Worm (Caenorhabditis elegans): ENCODE data around the gene Y25C1A.2.

Y25C1A.2 gene

DNA sequence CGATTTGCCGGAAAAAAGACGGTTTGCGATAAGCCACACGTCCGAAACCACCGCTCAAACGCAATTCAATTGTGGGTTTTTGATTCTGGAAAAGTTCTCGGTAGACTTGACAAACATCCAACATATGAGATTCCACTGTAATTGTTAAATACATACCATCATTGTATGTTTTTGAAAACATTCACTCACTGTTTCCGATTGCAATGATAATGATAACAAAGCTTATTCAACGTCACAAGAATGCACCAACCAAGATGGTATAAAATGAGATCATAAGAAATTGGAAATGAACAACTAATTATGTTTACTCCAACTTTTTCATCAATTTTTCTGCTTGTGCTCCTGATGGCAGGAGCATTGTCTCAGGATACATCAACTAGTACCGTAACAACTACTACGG, 6.6 kb upstream of the Y25C1A.2 start, which contains the start of gene clec-122:
TSS of gene clec-122 (plus strand) at position 301 of the 400 bp plus-strand sequence.
- TF ChIP-seq lin-32 (GFP tag; optimal IDR thresholded peaks at IDR 0.05) (no peak), elt-1 (tag; optimal IDR thresholded peaks at IDR 0.05; ENCODE audit: borderline replicate concordance, insufficient read depth) (no peak)

DNA sequence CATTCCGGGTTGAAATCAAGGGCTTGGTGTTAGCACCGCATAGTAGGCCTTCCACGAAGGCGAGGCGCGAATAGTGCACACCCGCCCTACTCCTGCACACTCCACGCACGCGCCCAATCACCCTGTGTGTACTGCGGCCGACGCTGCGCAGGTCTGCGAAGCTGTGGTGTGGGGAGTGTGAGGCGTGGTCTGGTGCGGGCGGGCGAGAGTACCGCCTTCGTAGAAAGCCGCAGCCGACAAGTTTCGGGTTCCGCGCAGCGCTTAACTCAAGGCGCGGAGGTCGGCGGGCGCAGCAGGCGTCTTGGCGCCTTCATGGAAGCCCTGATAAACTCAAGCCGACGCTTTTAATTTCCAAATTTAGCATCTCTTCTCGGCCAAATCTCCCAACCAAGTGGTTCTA, 4.3 kb upstream of the Y25C1A.2 start:
- TF ChIP-seq nhr-76 (tag; optimal IDR thresholded peaks at IDR 0.05) (no peak), mab-5 (tag; optimal IDR thresholded peaks at IDR 0.05) (no peak), mls-2 (tag; optimal IDR thresholded peaks at IDR 0.05) (no peak), lsy-2 (tag; optimal IDR thresholded peaks at IDR 0.05) (no peak), ceh-83 (GFP tag; optimal IDR thresholded peaks at IDR 0.05) (peak; percentile 43)

ce11 chrII:3109533-3109932, 2.9 kb upstream of the Y25C1A.2 start:
- TF ChIP-seq mls-2 (tag; optimal IDR thresholded peaks at IDR 0.05) = no peak
- TF ChIP-seq nhr-76 (tag; optimal IDR thresholded peaks at IDR 0.05) = no peak
- no peak for TF ChIP-seq mab-5 (tag; optimal IDR thresholded peaks at IDR 0.05)
- TF ChIP-seq sem-2 (GFP tag; optimal IDR thresholded peaks at IDR 0.05) = no peak
- TF ChIP-seq unc-39 (tag; optimal IDR thresholded peaks at IDR 0.05) = no peak
- TF ChIP-seq ceh-83 (GFP tag; optimal IDR thresholded peaks at IDR 0.05) = no peak
- TF ChIP-seq lin-32 (GFP tag; optimal IDR thresholded peaks at IDR 0.05) = no peak
- TF ChIP-seq unc-62 (GFP tag; optimal IDR thresholded peaks at IDR 0.05) = no peak
- no peak for TF ChIP-seq snpc-4 (tag; optimal IDR thresholded peaks at IDR 0.05)
- no peak for TF ChIP-seq sptf-1 (tag; optimal IDR thresholded peaks at IDR 0.05)
- TF ChIP-seq lsy-2 (tag; optimal IDR thresholded peaks at IDR 0.05) = no peak
- no peak for TF ChIP-seq nhr-237 (tag; optimal IDR thresholded peaks at IDR 0.05)

DNA sequence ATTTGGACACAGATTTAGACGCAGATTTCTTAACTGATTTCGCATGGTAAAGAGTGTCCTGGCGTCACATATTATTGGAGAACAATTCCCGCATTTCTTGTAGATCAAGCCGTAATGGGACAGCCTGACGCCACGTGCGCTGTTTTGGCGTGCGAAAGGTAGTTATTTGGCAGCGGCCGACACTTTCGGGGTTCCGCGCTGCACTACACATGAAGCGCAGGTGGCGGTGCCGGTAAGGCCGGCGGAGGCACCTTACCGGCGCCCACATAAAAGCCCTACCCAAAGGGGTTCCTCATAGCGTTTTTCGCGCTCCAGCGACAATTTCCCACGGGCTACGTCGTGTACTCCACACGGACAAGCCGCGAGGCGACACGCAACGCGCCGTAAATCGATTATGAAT, 2.3 kb upstream of the Y25C1A.2 start:
- TF ChIP-seq ces-1 (GFP tag; optimal IDR thresholded peaks at IDR 0.05) (no peak), nhr-12 (tag; optimal IDR thresholded peaks at IDR 0.05) (no peak), nhr-28 (tag; optimal IDR thresholded peaks at IDR 0.05) (no peak), mab-5 (tag; optimal IDR thresholded peaks at IDR 0.05) (no peak), mep-1 (tag; optimal IDR thresholded peaks at IDR 0.05) (no peak), sptf-1 (tag; optimal IDR thresholded peaks at IDR 0.05) (no peak), bed-3 (GFP tag; optimal IDR thresholded peaks at IDR 0.05) (no peak), blmp-1 (tag; optimal IDR thresholded peaks at IDR 0.05) (no peak), M03D4.4 (tag; optimal IDR thresholded peaks at IDR 0.05) (no peak), elt-3 (tag; optimal IDR thresholded peaks at IDR 0.05) (no peak), nhr-2 (tag; optimal IDR thresholded peaks at IDR 0.05) (no peak)

- TF ChIP-seq mab-5 (tag; optimal IDR thresholded peaks at IDR 0.05) = no peak
- no peak for TF ChIP-seq sem-2 (GFP tag; optimal IDR thresholded peaks at IDR 0.05)
- no peak for TF ChIP-seq ceh-43 (GFP tag; optimal IDR thresholded peaks at IDR 0.05)
Observed at ce11 chrII:3111147-3111546, 1.3 kb upstream of the Y25C1A.2 start, which contains the start of gene Y25C1A.13. Gene Y25C1A.13 (minus strand): TSS chrII:3111247.

ce11 chrII:3113289-3113688, 876 bp downstream of the Y25C1A.2 start:
- TF ChIP-seq elt-3 (tag; optimal IDR thresholded peaks at IDR 0.05) (no peak), pha-4 (tag; optimal IDR thresholded peaks at IDR 0.05) (no peak), nhr-28 (tag; optimal IDR thresholded peaks at IDR 0.05) (no peak), M03D4.4 (tag; optimal IDR thresholded peaks at IDR 0.05) (no peak), mls-2 (tag; optimal IDR thresholded peaks at IDR 0.05) (no peak), hlh-1 (tag; optimal IDR thresholded peaks at IDR 0.05) (no peak), nhr-76 (tag; optimal IDR thresholded peaks at IDR 0.05) (no peak), mep-1 (tag; optimal IDR thresholded peaks at IDR 0.05) (no peak), zip-8 (tag; optimal IDR thresholded peaks at IDR 0.05) (no peak), ham-2 (GFP tag; optimal IDR thresholded peaks at IDR 0.05) (no peak), lin-32 (GFP tag; optimal IDR thresholded peaks at IDR 0.05) (no peak), ztf-11 (tag; optimal IDR thresholded peaks at IDR 0.05) (no peak), sem-2 (GFP tag; optimal IDR thresholded peaks at IDR 0.05) (no peak), flh-1 (GFP tag; optimal IDR thresholded peaks at IDR 0.05) (no peak), unc-39 (tag; optimal IDR thresholded peaks at IDR 0.05) (no peak), tbx-8 (GFP tag; optimal IDR thresholded peaks at IDR 0.05) (no peak), drap-1 (GFP tag; optimal IDR thresholded peaks at IDR 0.05) (no peak), elt-1 (tag; optimal IDR thresholded peaks at IDR 0.05; ENCODE audit: borderline replicate concordance, insufficient read depth) (no peak), nhr-237 (tag; optimal IDR thresholded peaks at IDR 0.05) (no peak), lin-13 (tag; optimal IDR thresholded peaks at IDR 0.05) (no peak)

Measured in whole organism, mixed stage, embryonic.